Worm (Caenorhabditis elegans): ENCODE data around the gene C07H4.1.

Gene C07H4.1

DNA sequence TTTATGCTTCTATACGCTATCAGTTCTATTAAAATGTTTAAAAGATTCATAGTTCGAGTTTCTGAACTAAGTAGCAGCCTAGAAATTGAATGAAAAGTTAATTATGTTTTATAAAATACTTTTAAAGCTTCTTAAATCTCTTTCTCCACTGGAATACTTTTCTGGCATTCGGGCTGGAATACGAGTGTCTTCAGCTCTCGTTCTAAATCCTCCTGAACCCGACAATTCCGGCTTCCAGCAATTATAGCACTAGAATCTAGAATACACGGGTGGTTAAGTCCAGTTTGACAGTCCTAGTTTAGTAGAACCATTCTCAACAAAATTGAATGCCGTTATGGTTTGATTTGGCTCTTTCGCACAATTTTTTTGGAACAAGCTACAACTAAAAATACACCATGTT, 38.9 kb upstream of the C07H4.1 start:
- TF ChIP-seq pag-3 (tag; optimal IDR thresholded peaks at IDR 0.05; ENCODE audit: borderline replicate concordance, insufficient read depth) = no peak
- no peak for TF ChIP-seq unc-130 (tag; optimal IDR thresholded peaks at IDR 0.05)
- TF ChIP-seq swsn-7 (tag; optimal IDR thresholded peaks at IDR 0.05) = no peak
- no peak for TF ChIP-seq lir-3 (tag; optimal IDR thresholded peaks at IDR 0.05; ENCODE audit: poor library complexity)
- no peak for TF ChIP-seq unc-86 (tag; optimal IDR thresholded peaks at IDR 0.05)
- no peak for TF ChIP-seq lin-13 (GFP tag; optimal IDR thresholded peaks at IDR 0.05)
- no peak for TF ChIP-seq sup-37 (GFP tag; optimal IDR thresholded peaks at IDR 0.05)
- TF ChIP-seq fkh-8 (tag; optimal IDR thresholded peaks at IDR 0.05) = no peak
- TF ChIP-seq dsc-1 (tag; optimal IDR thresholded peaks at IDR 0.05) = no peak
- no peak for TF ChIP-seq nhr-19 (GFP tag; conservative IDR thresholded peaks at IDR 0.05)
- no peak for TF ChIP-seq nhr-77 (tag; optimal IDR thresholded peaks at IDR 0.05)
- no peak for TF ChIP-seq tlp-1 (tag; optimal IDR thresholded peaks at IDR 0.05)
- no peak for TF ChIP-seq nhr-11 (tag; optimal IDR thresholded peaks at IDR 0.05)
- TF ChIP-seq nhr-28 (tag; optimal IDR thresholded peaks at IDR 0.05) = no peak

DNA sequence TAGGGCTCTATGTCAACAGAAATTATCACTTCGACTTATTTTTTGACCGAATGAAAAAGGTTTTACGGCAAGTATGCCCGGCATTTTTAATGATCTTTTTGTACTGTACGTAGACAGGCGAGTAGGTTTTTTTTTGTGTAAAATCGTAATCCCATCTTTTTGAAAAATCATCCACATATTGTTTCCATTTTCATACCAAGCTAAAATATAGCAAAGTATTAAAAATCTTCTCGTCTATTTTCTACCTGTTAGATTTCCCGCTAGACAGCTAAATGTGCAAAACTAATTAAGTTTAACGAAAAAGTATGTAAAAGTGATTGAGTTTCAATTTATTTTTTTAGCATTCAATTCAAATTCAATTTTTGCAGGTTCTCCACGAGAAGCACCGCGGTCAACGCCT, 37.9 kb upstream of the C07H4.1 start, which contains the start of gene C16D2.1:
C16D2.1 (plus strand) TSS at position 301 of the 400 bp plus-strand sequence.
- TF ChIP-seq unc-30 (tag; optimal IDR thresholded peaks at IDR 0.05) (no peak), hlh-17 (GFP tag; optimal IDR thresholded peaks at IDR 0.05; ENCODE audit: borderline replicate concordance) (no peak), mep-1 (tag; optimal IDR thresholded peaks at IDR 0.05) (no peak), sptf-1 (tag; optimal IDR thresholded peaks at IDR 0.05) (no peak), lin-15B (tag; optimal IDR thresholded peaks at IDR 0.05) (no peak), F16B12.6 (tag; optimal IDR thresholded peaks at IDR 0.05) (no peak), swsn-7 (tag; optimal IDR thresholded peaks at IDR 0.05) (no peak), mab-9 (GFP tag; IDR thresholded peaks at IDR 0.05) (no peak), unc-130 (tag; optimal IDR thresholded peaks at IDR 0.05) (no peak)

DNA sequence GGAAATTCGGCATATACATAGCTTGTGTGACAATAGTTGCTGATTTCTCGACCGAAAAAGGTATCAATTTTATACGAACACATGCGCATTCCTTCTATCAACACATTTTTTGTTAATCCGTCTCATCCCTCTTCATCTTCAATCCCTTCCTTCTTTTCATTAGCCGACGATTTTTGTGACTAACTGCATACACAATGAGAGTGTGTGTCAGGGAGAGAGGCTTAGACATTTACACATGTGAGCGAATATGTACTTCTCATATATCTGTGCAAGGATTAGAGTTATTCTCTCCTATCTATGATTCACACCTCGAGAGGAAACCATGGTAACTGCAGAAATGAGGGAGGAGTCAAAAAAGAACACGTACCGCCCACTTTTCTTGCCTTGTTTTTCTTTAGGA, 36.9 kb upstream of the C07H4.1 start:
- TF ChIP-seq lin-15B (tag; optimal IDR thresholded peaks at IDR 0.05) (no peak), alr-1 (tag; optimal IDR thresholded peaks at IDR 0.05; ENCODE audit: borderline replicate concordance) (no peak), aly-2 (tag; optimal IDR thresholded peaks at IDR 0.05) (no peak), blmp-1 (tag; optimal IDR thresholded peaks at IDR 0.05) (peak; percentile 37), nhr-71 (tag; optimal IDR thresholded peaks at IDR 0.05) (no peak), ama-1 (optimal IDR thresholded peaks at IDR 0.05) (no peak), unc-30 (tag; optimal IDR thresholded peaks at IDR 0.05) (no peak), ztf-4 (tag; optimal IDR thresholded peaks at IDR 0.05) (no peak), sox-4 (tag; optimal IDR thresholded peaks at IDR 0.05) (no peak), efl-1 (optimal IDR thresholded peaks at IDR 0.05) (no peak), efl-1 (GFP tag; optimal IDR thresholded peaks at IDR 0.05 in 1 of 2) (no peak), fos-1 (tag; optimal IDR thresholded peaks at IDR 0.05) (peak; percentile 11), pqm-1 (tag; optimal IDR thresholded peaks at IDR 0.05) (no peak), mep-1 (tag; optimal IDR thresholded peaks at IDR 0.05) (no peak), lin-14 (GFP tag; optimal IDR thresholded peaks at IDR 0.05) (peak; percentile 21), nhr-77 (tag; optimal IDR thresholded peaks at IDR 0.05) (no peak), zag-1 (tag; optimal IDR thresholded peaks at IDR 0.05) (no peak), pag-3 (tag; optimal IDR thresholded peaks at IDR 0.05; ENCODE audit: borderline replicate concordance, insufficient read depth) (no peak), swsn-7 (tag; optimal IDR thresholded peaks at IDR 0.05) (no peak), ets-5 (GFP tag; IDR thresholded peaks at IDR 0.05) (no peak), nhr-47 (tag; optimal IDR thresholded peaks at IDR 0.05) (no peak), fkh-8 (tag; optimal IDR thresholded peaks at IDR 0.05) (peak; percentile 61), lir-3 (tag; optimal IDR thresholded peaks at IDR 0.05; ENCODE audit: poor library complexity) (no peak), ceh-8 (GFP tag; optimal IDR thresholded peaks at IDR 0.05) (no peak), irx-1 (tag; optimal IDR thresholded peaks at IDR 0.05) (no peak), skn-1 (tag; optimal IDR thresholded peaks at IDR 0.05) (no peak), ceh-88 (GFP tag; IDR thresholded peaks at IDR 0.05) (no peak), dsc-1 (tag; optimal IDR thresholded peaks at IDR 0.05) (peak; percentile 56), egl-13 (tag; optimal IDR thresholded peaks at IDR 0.05) (no peak)
